Fruit fly (Drosophila melanogaster): ENCODE measurements around the gene Reps.

The Reps gene

dm6 chr2L:11059206-11059605 lies 47.2 kb downstream of the Reps start:
- TF ChIP-seq sage (GFP tag; optimal IDR thresholded peaks at IDR 0.05) (no peak), Sp1 (GFP tag; optimal IDR thresholded peaks at IDR 0.05) (no peak), usp (GFP tag; optimal IDR thresholded peaks at IDR 0.05) (no peak), Abd-B (GFP tag; optimal IDR thresholded peaks at IDR 0.05) (no peak), dmrt93B (GFP tag; optimal IDR thresholded peaks at IDR 0.05) (no peak), woc (GFP tag; optimal IDR thresholded peaks at IDR 0.05) (no peak), pan (optimal IDR thresholded peaks at IDR 0.05) (no peak), foxo (GFP tag; optimal IDR thresholded peaks at IDR 0.05) (no peak), OdsH (GFP tag; optimal IDR thresholded peaks at IDR 0.05) (no peak), CrebA (GFP tag; optimal IDR thresholded peaks at IDR 0.05; ENCODE audit: borderline replicate concordance) (no peak), Myc (optimal IDR thresholded peaks at IDR 0.05) (no peak), brk (GFP tag; optimal IDR thresholded peaks at IDR 0.05) (no peak), Vsx2 (GFP tag; optimal IDR thresholded peaks at IDR 0.05; ENCODE audit: partially characterized antibody) (no peak), ey (GFP tag; optimal IDR thresholded peaks at IDR 0.05) (no peak), Jra (GFP tag; optimal IDR thresholded peaks at IDR 0.05) (no peak)

- TF ChIP-seq dsf (GFP tag; optimal IDR thresholded peaks at IDR 0.05; ENCODE audit: borderline replicate concordance) (no peak), sv (GFP tag; optimal IDR thresholded peaks at IDR 0.05) (peak; percentile 11), N (GFP tag; optimal IDR thresholded peaks at IDR 0.05) (no peak), rgr (GFP tag; optimal IDR thresholded peaks at IDR 0.05) (peak; percentile 28), foxo (GFP tag; optimal IDR thresholded peaks at IDR 0.05) (no peak), Mio (GFP tag; optimal IDR thresholded peaks at IDR 0.05) (no peak), ey (GFP tag; optimal IDR thresholded peaks at IDR 0.05) (peak; percentile 52), Dfd (GFP tag; optimal IDR thresholded peaks at IDR 0.05) (peak; percentile 32)
Observed at dm6 chr2L:11058111-11058665, 48.3 kb downstream of the Reps start.

DNA sequence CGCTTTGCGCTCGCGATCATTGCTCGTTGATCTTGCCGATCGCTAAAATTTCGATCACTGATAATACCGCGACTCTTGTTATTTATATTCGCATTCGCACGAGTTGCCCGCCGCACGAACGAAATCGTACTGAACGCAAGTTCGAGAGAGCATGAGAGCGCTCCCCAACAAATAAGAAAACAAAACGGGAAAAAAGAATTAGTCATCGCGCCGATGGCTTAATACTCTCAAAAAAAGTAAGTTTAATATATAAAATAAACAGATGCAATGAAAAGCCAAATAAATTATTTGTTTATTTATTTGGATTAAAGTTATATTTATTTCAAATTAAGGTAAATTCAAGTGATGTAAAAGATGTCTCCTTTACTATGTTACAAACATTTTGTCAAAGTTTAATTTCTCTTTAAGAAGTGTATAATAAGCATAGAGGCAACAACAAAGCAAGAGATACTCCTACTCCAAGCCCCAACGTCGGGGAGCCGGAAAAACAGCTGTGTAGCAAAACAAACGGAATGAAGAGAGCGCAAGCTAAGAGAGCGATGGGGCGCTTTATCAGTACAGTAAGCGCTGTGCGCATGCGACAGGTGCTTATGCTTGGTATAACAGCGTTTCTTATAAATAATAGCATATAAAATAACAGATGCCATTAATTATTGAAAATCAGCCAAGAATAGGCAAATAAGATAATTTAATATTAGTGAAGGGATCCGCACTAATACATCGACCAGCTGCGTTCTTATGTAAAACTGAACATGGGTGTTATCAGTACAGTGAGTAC lies 48.9 kb downstream of the Reps start:
- TF ChIP-seq Sp1 (GFP tag; optimal IDR thresholded peaks at IDR 0.05) (peak; percentile 83), jim (GFP tag; optimal IDR thresholded peaks at IDR 0.05) (no peak), dmrt93B (GFP tag; optimal IDR thresholded peaks at IDR 0.05) (peak; percentile 45), Hr83 (GFP tag; optimal IDR thresholded peaks at IDR 0.05; ENCODE audit: poor library complexity, severe bottlenecking) (peak; percentile 40), HLH106 (tag; optimal IDR thresholded peaks at IDR 0.05) (peak; percentile 76), br (GFP tag; optimal IDR thresholded peaks at IDR 0.05) (peak; percentile 64), h (GFP tag; optimal IDR thresholded peaks at IDR 0.05) (peak; percentile 75), brk (GFP tag; optimal IDR thresholded peaks at IDR 0.05) (peak; percentile 61), Hr78 (GFP tag; optimal IDR thresholded peaks at IDR 0.05) (no peak), tai (GFP tag; optimal IDR thresholded peaks at IDR 0.05) (peak; percentile 66), rgr (GFP tag; optimal IDR thresholded peaks at IDR 0.05) (peak; percentile 67), pan (optimal IDR thresholded peaks at IDR 0.05) (no peak), psq (GFP tag; optimal IDR thresholded peaks at IDR 0.05) (peak; percentile 83), CG9705 (GFP tag; optimal IDR thresholded peaks at IDR 0.05) (peak; percentile 12), Jra (GFP tag; optimal IDR thresholded peaks at IDR 0.05) (no peak), CrebA (GFP tag; optimal IDR thresholded peaks at IDR 0.05; ENCODE audit: borderline replicate concordance) (no peak), sv (GFP tag; optimal IDR thresholded peaks at IDR 0.05) (peak; percentile 81), dl (GFP tag; optimal IDR thresholded peaks at IDR 0.05; ENCODE audit: insufficient read depth in 1 of 2, partially characterized antibody in 2 of 2) (peak; percentile 46 to 50), Dfd (GFP tag; optimal IDR thresholded peaks at IDR 0.05) (no peak), Hnf4 (GFP tag; optimal IDR thresholded peaks at IDR 0.05) (peak; percentile 52), dsf (GFP tag; optimal IDR thresholded peaks at IDR 0.05; ENCODE audit: borderline replicate concordance) (peak; percentile 47), Rel (GFP tag; optimal IDR thresholded peaks at IDR 0.05) (peak; percentile 14), Rel (tag; optimal IDR thresholded peaks at IDR 0.05) (no peak), OdsH (GFP tag; optimal IDR thresholded peaks at IDR 0.05) (peak; percentile 66), lola (GFP tag; optimal IDR thresholded peaks at IDR 0.05) (no peak), Dif (GFP tag; optimal IDR thresholded peaks at IDR 0.05; ENCODE audit: partially characterized antibody) (peak; percentile 62), Myc (optimal IDR thresholded peaks at IDR 0.05) (no peak), sage (GFP tag; optimal IDR thresholded peaks at IDR 0.05) (peak; percentile 17), fru (GFP tag; optimal IDR thresholded peaks at IDR 0.05) (peak; percentile 89), Abd-B (GFP tag; optimal IDR thresholded peaks at IDR 0.05) (no peak), ey (GFP tag; optimal IDR thresholded peaks at IDR 0.05) (peak; percentile 75), Vsx2 (GFP tag; optimal IDR thresholded peaks at IDR 0.05; ENCODE audit: partially characterized antibody) (no peak), woc (GFP tag; optimal IDR thresholded peaks at IDR 0.05) (peak; percentile 89), CG32264 (GFP tag; optimal IDR thresholded peaks at IDR 0.05) (no peak), N (GFP tag; optimal IDR thresholded peaks at IDR 0.05) (no peak), GATAd (GFP tag; optimal IDR thresholded peaks at IDR 0.05) (no peak), foxo (GFP tag; optimal IDR thresholded peaks at IDR 0.05) (peak in 1 of 2 experiments; percentile 81)

Measured in whole organism, wandering third instar larva.